Worm (Caenorhabditis elegans) whole organism, L2 larva: ENCODE results near the gene mlt-8.

ENCODE experiments used
- C34F6.9 ChIP-seq: fragments of 150-350 bp; optimal IDR thresholded peaks from 2 replicates; lab custom pipeline; 2014; ENCODE audit warnings: missing biosample characterization, missing genetic modification characterization
- F13H6.1 ChIP-seq: sonication (generic microtip); optimal IDR thresholded peaks from 2 replicates; lab custom pipeline; 2016; ENCODE audit warnings: missing genetic modification characterization, missing compliant biosample characterization
- R02D3.7 ChIP-seq: fragments of 150-350 bp; optimal IDR thresholded peaks from 2 replicates; lab custom pipeline; 2014; ENCODE audit warnings: missing biosample characterization, missing genetic modification characterization
- Y55F3AM.14 ChIP-seq: fragments of 200-800 bp; sonication (Bioruptor generic); optimal IDR thresholded peaks from 2 replicates; lab custom pipeline; 2018; ENCODE audit warnings: mild to moderate bottlenecking, missing genetic modification characterization, missing compliant biosample characterization
- ZK546.5 ChIP-seq: sonication (generic microtip); optimal IDR thresholded peaks from 2 replicates; lab custom pipeline; 2017; ENCODE audit warnings: missing biosample characterization, missing genetic modification characterization
- alr-1 ChIP-seq: fragments of 150-350 bp; optimal IDR thresholded peaks from 2 replicates; lab custom pipeline; 2014; ENCODE audit warnings: missing biosample characterization, missing genetic modification characterization
- aly-2 ChIP-seq: fragments of 150-350 bp; optimal IDR thresholded peaks from 2 replicates; lab custom pipeline; 2014; ENCODE audit warnings: missing biosample characterization, missing genetic modification characterization
- blmp-1 ChIP-seq: sonication (generic microtip); optimal IDR thresholded peaks from 2 replicates; lab custom pipeline; 2017; ENCODE audit warnings: missing genetic modification characterization, mild to moderate bottlenecking, missing compliant biosample characterization, antibody characterized with exemption, moderate library complexity; ENCODE audit not compliant: insufficient read depth
- ceh-16 ChIP-seq: fragments of 150-350 bp; optimal IDR thresholded peaks from 2 replicates; lab custom pipeline; 2014; ENCODE audit warnings: missing biosample characterization, missing genetic modification characterization
- crh-2 ChIP-seq: sonication (generic microtip); optimal IDR thresholded peaks from 2 replicates; lab custom pipeline; 2017; ENCODE audit warnings: missing biosample characterization, missing genetic modification characterization
- dmd-4 ChIP-seq: sonication (generic microtip); optimal IDR thresholded peaks from 2 replicates; lab custom pipeline; 2017; ENCODE audit warnings: missing biosample characterization, missing genetic modification characterization
- egl-27 ChIP-seq: sonication (generic microtip); optimal IDR thresholded peaks from 3 replicates; lab custom pipeline; 2017; ENCODE audit warnings: missing biosample characterization, missing genetic modification reagents, missing genetic modification characterization
- elt-1 ChIP-seq: fragments of 150-350 bp; optimal IDR thresholded peaks from 2 replicates; lab custom pipeline; 2014; ENCODE audit warnings: missing biosample characterization, missing genetic modification characterization
- fos-1 ChIP-seq: fragments of 150-350 bp; optimal IDR thresholded peaks from 2 replicates; lab custom pipeline; 2014; ENCODE audit warnings: missing biosample characterization, missing genetic modification characterization
- gmeb-1 ChIP-seq: fragments of 150-350 bp; optimal IDR thresholded peaks from 2 replicates; lab custom pipeline; 2014; ENCODE audit warnings: missing biosample characterization, missing genetic modification characterization
- lin-11 ChIP-seq: fragments of 150-350 bp; sonication (generic microtip); optimal IDR thresholded peaks from 2 replicates; lab custom pipeline; 2014; ENCODE audit warnings: missing biosample characterization, missing genetic modification characterization, inconsistent platforms, mixed read lengths
- lin-13 ChIP-seq: fragments of 150-350 bp; optimal IDR thresholded peaks from 2 replicates; lab custom pipeline; 2014; ENCODE audit warnings: missing biosample characterization, missing genetic modification reagents, missing genetic modification characterization
- lin-39 ChIP-seq: fragments of 150-350 bp; optimal IDR thresholded peaks from 2 replicates; lab custom pipeline; 2014; ENCODE audit warnings: missing biosample characterization, missing genetic modification reagents, missing genetic modification characterization
- lsy-2 ChIP-seq, 2 experiments: fragments of 150-350 bp in 1 of 2; sonication (generic microtip) in 1 of 2; optimal IDR thresholded peaks; 2 replicates each; lab custom pipeline; 2014 to 2017; ENCODE audit warnings: missing biosample characterization in 2 of 2, missing genetic modification characterization in 2 of 2
- mab-5 ChIP-seq: fragments of 150-350 bp; optimal IDR thresholded peaks from 2 replicates; lab custom pipeline; 2014; ENCODE audit warnings: missing biosample characterization, missing genetic modification characterization
- mbf-1 ChIP-seq: sonication (generic microtip); optimal IDR thresholded peaks from 2 replicates; lab custom pipeline; 2017; ENCODE audit warnings: missing biosample characterization, missing genetic modification characterization
- mdl-1 ChIP-seq, 2 experiments: fragments of 150-350 bp in 1 of 2; sonication (generic microtip) in 1 of 2; optimal IDR thresholded peaks; 2 replicates each; lab custom pipeline; 2017; ENCODE audit warnings: missing biosample characterization in 2 of 2, missing genetic modification characterization in 2 of 2
- nhr-11 ChIP-seq: fragments of 150-350 bp; optimal IDR thresholded peaks from 2 replicates; lab custom pipeline; 2014; ENCODE audit warnings: missing biosample characterization, missing genetic modification characterization
- nhr-12 ChIP-seq: fragments of 150-350 bp; optimal IDR thresholded peaks from 2 replicates; lab custom pipeline; 2014; ENCODE audit warnings: missing biosample characterization, missing genetic modification characterization
- nhr-129 ChIP-seq: fragments of 150-350 bp; optimal IDR thresholded peaks from 2 replicates; lab custom pipeline; 2014; ENCODE audit warnings: missing biosample characterization, missing genetic modification characterization
- nhr-23 ChIP-seq: fragments of 150-350 bp; optimal IDR thresholded peaks from 2 replicates; lab custom pipeline; 2014; ENCODE audit warnings: missing biosample characterization, missing genetic modification reagents, missing genetic modification characterization
- nhr-237 ChIP-seq: fragments of 150-350 bp; optimal IDR thresholded peaks from 2 replicates; lab custom pipeline; 2014; ENCODE audit warnings: missing biosample characterization, missing genetic modification characterization
- nhr-25 ChIP-seq: fragments of 150-350 bp; sonication (generic microtip); optimal IDR thresholded peaks from 3 replicates; lab custom pipeline; 2014; ENCODE audit warnings: missing biosample characterization, missing genetic modification characterization
- nhr-6 ChIP-seq: fragments of 150-350 bp; optimal IDR thresholded peaks from 2 replicates; lab custom pipeline; 2014; ENCODE audit warnings: missing biosample characterization, missing genetic modification characterization
- nhr-77 ChIP-seq: fragments of 150-350 bp; optimal IDR thresholded peaks from 2 replicates; lab custom pipeline; 2014; ENCODE audit warnings: missing biosample characterization, missing genetic modification characterization
- peb-1 ChIP-seq: fragments of 150-350 bp; optimal IDR thresholded peaks from 2 replicates; lab custom pipeline; 2014; ENCODE audit warnings: missing biosample characterization, missing genetic modification characterization
- sem-4 ChIP-seq: fragments of 150-350 bp; optimal IDR thresholded peaks from 2 replicates; lab custom pipeline; 2014; ENCODE audit warnings: missing biosample characterization, missing genetic modification reagents, missing genetic modification characterization
- skn-1 ChIP-seq: sonication (generic microtip); optimal IDR thresholded peaks from 2 replicates; lab custom pipeline; 2017; ENCODE audit warnings: missing biosample characterization, missing genetic modification characterization
- sma-9 ChIP-seq, 2 experiments: fragments of 150-350 bp in 1 of 2; sonication (generic microtip) in 1 of 2; optimal IDR thresholded peaks; 2 replicates each; lab custom pipeline; 2014 to 2016; ENCODE audit warnings: missing genetic modification characterization in 2 of 2, mild to moderate bottlenecking in 1 of 2, missing biosample characterization in 1 of 2, missing compliant biosample characterization in 1 of 2, missing genetic modification reagents in 1 of 2, moderate library complexity in 1 of 2
- snpc-4 ChIP-seq: fragments of 150-350 bp; optimal IDR thresholded peaks from 2 replicates; lab custom pipeline; 2014; ENCODE audit warnings: missing biosample characterization, missing genetic modification characterization
- unc-55 ChIP-seq: fragments of 150-350 bp; sonication (generic microtip); optimal IDR thresholded peaks from 3 replicates; lab custom pipeline; 2014; ENCODE audit warnings: missing biosample characterization, missing genetic modification reagents, missing genetic modification characterization
- unc-62 ChIP-seq: fragments of 150-350 bp; optimal IDR thresholded peaks from 2 replicates; lab custom pipeline; 2014; ENCODE audit warnings: missing biosample characterization, missing genetic modification reagents, missing genetic modification characterization
- zag-1 ChIP-seq: fragments of 150-350 bp; optimal IDR thresholded peaks from 2 replicates; lab custom pipeline; 2014; ENCODE audit warnings: missing biosample characterization, missing genetic modification characterization
- ztf-1 ChIP-seq: fragments of 200-800 bp; sonication (Bioruptor generic); conservative IDR thresholded peaks from 2 replicates; pipeline ENCODE4 v1.3.6; 2022; ENCODE audit warnings: missing genetic modification characterization, missing compliant biosample characterization
- ztf-11 ChIP-seq: sonication (generic microtip); optimal IDR thresholded peaks from 2 replicates; lab custom pipeline; 2017; ENCODE audit warnings: missing biosample characterization, missing genetic modification characterization
- ztf-4 ChIP-seq: fragments of 150-350 bp; optimal IDR thresholded peaks from 2 replicates; lab custom pipeline; 2014; ENCODE audit warnings: missing biosample characterization, missing genetic modification characterization

mlt-8 gene

ce11 chrII:608341-608740, 36.4 kb upstream of the mlt-8 start, which contains the start of gene W04H10.6:
Gene W04H10.6, minus strand, starts transcription at chrII:608441.
- TF ChIP-seq peb-1 (tag; lab: Kevin White, UChicago) (no peak), ztf-4 (tag; lab: Kevin White, UChicago) (no peak), nhr-6 (no peak), skn-1 (tag; lab: Kevin White, UChicago) (no peak), ztf-11 (no peak), nhr-11 (no peak), unc-62 (GFP tag; lab: Kevin White, UChicago) (no peak), nhr-77 (tag; lab: Kevin White, UChicago) (no peak), snpc-4 (tag; lab: Kevin White, UChicago) (no peak), nhr-12 (tag; lab: Kevin White, UChicago) (no peak), mbf-1 (no peak), Y55F3AM.14 (GFP tag; lab: Kevin White, UChicago) (no peak), aly-2 (no peak), F13H6.1 (tag; lab: Kevin White, UChicago) (no peak), zag-1 (tag; lab: Kevin White, UChicago) (no peak), nhr-237 (no peak), mab-5 (tag; lab: Kevin White, UChicago) (no peak), ceh-16 (no peak), unc-55 (GFP tag; lab: Kevin White, UChicago) (no peak), elt-1 (tag; lab: Kevin White, UChicago) (no peak)

ce11 chrII:606033-606432, 34.1 kb upstream of the mlt-8 start, which contains the start of gene W04H10.5:
Gene W04H10.5, plus strand, starts transcription at chrII:606333.
- no peak for TF ChIP-seq elt-1 (tag; lab: Kevin White, UChicago)
- TF ChIP-seq blmp-1 (tag; lab: Kevin White, UChicago) = no peak
- no peak for TF ChIP-seq nhr-6

ce11 chrII:605267-605666, 33.4 kb upstream of the mlt-8 start, which contains the start of gene W04H10.2:
Gene W04H10.2, plus strand, starts transcription at chrII:605567.
- no peak for TF ChIP-seq ZK546.5 (tag; lab: Kevin White, UChicago)
- TF ChIP-seq lin-11 (tag; lab: Kevin White, UChicago) = no peak
- TF ChIP-seq C34F6.9 (tag; lab: Kevin White, UChicago) = no peak
- TF ChIP-seq egl-27 = no peak
- no peak for TF ChIP-seq alr-1
- no peak for TF ChIP-seq nhr-237
- TF ChIP-seq R02D3.7 = no peak
- TF ChIP-seq peb-1 (tag; lab: Kevin White, UChicago) = no peak
- TF ChIP-seq unc-62 (GFP tag; lab: Kevin White, UChicago) = no peak
- no peak for TF ChIP-seq snpc-4 (tag; lab: Kevin White, UChicago)
- no peak for TF ChIP-seq nhr-23 (tag; lab: Kevin White, UChicago)
- no peak for TF ChIP-seq dmd-4 (tag; lab: Kevin White, UChicago)

- TF ChIP-seq sem-4 (peak; percentile 69), lin-39 (tag; lab: Kevin White, UChicago) (peak; percentile 62), mab-5 (tag; lab: Kevin White, UChicago) (peak; percentile 79), elt-1 (tag; lab: Kevin White, UChicago) (no peak), snpc-4 (tag; lab: Kevin White, UChicago) (peak; percentile 84), lin-13 (GFP tag; lab: Kevin White, UChicago) (peak; percentile 45), nhr-77 (tag; lab: Kevin White, UChicago) (no peak), sma-9 (GFP tag; optimal IDR thresholded peaks at IDR 0.05; lab: Kevin White, UChicago) (peak; percentile 54), sma-9 (tag; optimal IDR thresholded peaks at IDR 0.05; lab: Kevin White, UChicago) (no peak), nhr-25 (tag; lab: Kevin White, UChicago) (peak; percentile 48), unc-55 (GFP tag; lab: Kevin White, UChicago) (peak; percentile 84), lsy-2 (tag; optimal IDR thresholded peaks at IDR 0.05; lab: Kevin White, UChicago) (peak in 1 of 2 experiments; percentile 77), skn-1 (tag; lab: Kevin White, UChicago) (no peak), mdl-1 (tag; optimal IDR thresholded peaks at IDR 0.05; lab: Kevin White, UChicago) (peak in 1 of 2 experiments; percentile 66), fos-1 (peak; percentile 37), crh-2 (peak; percentile 42), nhr-129 (tag; lab: Kevin White, UChicago) (peak; percentile 84), F13H6.1 (tag; lab: Kevin White, UChicago) (peak; percentile 28), ztf-11 (no peak), gmeb-1 (tag; lab: Kevin White, UChicago) (peak; percentile 43), C34F6.9 (tag; lab: Kevin White, UChicago) (peak; percentile 92), ztf-1 (no peak)
- TF ChIP-seq, all 48 proteins: peak for 16
These were observed 31.1 kb upstream of the mlt-8 start for ce11 chrII:602969-603368.
